Worm (Caenorhabditis elegans) whole organism, early embryonic: ENCODE results near the gene ZC404.2.

Experiments used
- F13C5.2 ChIP-seq: sonication (generic microtip); optimal IDR thresholded peaks from 2 replicates; lab custom pipeline; 2017; ENCODE audit warnings: mild to moderate bottlenecking, missing genetic modification characterization, inconsistent platforms, missing compliant biosample characterization
- aly-1 ChIP-seq: sonication (generic microtip); optimal IDR thresholded peaks from 2 replicates; lab custom pipeline; 2016; ENCODE audit warnings: missing genetic modification characterization, missing compliant biosample characterization
- ama-1 ChIP-seq: fragments of 150-350 bp; optimal IDR thresholded peaks from 2 replicates; lab custom pipeline; 2014
- ceh-13 ChIP-seq: fragments of 200-800 bp; sonication (Bioruptor generic); optimal IDR thresholded peaks from 2 replicates; lab custom pipeline; 2018; ENCODE audit warnings: mild to moderate bottlenecking, missing genetic modification characterization, missing compliant biosample characterization
- ets-7 ChIP-seq: sonication (generic microtip); optimal IDR thresholded peaks from 2 replicates; lab custom pipeline; 2016; ENCODE audit warnings: missing genotype, missing genetic modification characterization, missing compliant biosample characterization
- flt-1 ChIP-seq: fragments of 200-800 bp; sonication (Bioruptor generic); IDR thresholded peaks from 2 replicates; pipeline ENCODE4 v1.3.6; 2022; ENCODE audit warnings: missing genetic modification characterization, missing compliant biosample characterization
- hmbx-1 ChIP-seq: sonication (generic microtip); optimal IDR thresholded peaks from 2 replicates; lab custom pipeline; 2016; ENCODE audit warnings: mild to moderate bottlenecking, missing genetic modification characterization, missing compliant biosample characterization
- hmg-4 ChIP-seq: fragments of 200-800 bp; sonication (Bioruptor generic); optimal IDR thresholded peaks from 2 replicates; lab custom pipeline; 2018; ENCODE audit warnings: mild to moderate bottlenecking, missing genetic modification characterization, missing compliant biosample characterization
- hnd-1 ChIP-seq: sonication (generic microtip); optimal IDR thresholded peaks from 2 replicates; lab custom pipeline; 2016; ENCODE audit warnings: missing genetic modification characterization, missing compliant biosample characterization
- scrt-1 ChIP-seq: fragments of 200-800 bp; sonication (Bioruptor generic); IDR thresholded peaks from 2 replicates; pipeline ENCODE4 v1.3.6; 2022; ENCODE audit warnings: missing genetic modification characterization, missing compliant biosample characterization
- sea-1 ChIP-seq: fragments of 200-800 bp; sonication (Bioruptor generic); conservative IDR thresholded peaks from 2 replicates; pipeline ENCODE4 v1.3.6; 2022; ENCODE audit warnings: missing genetic modification characterization, missing compliant biosample characterization
- tbx-11 ChIP-seq: fragments of 200-800 bp; sonication (Bioruptor generic); IDR thresholded peaks from 2 replicates; pipeline ENCODE4 v1.3.6; 2022; ENCODE audit warnings: missing genetic modification characterization, missing compliant biosample characterization
- tbx-37 ChIP-seq: fragments of 200-800 bp; sonication (Bioruptor generic); conservative IDR thresholded peaks from 2 replicates; pipeline ENCODE4 v1.3.6; 2022; ENCODE audit warnings: missing genetic modification reagents, missing genetic modification characterization, missing compliant biosample characterization
- tra-4 ChIP-seq: sonication (generic microtip); optimal IDR thresholded peaks from 2 replicates; lab custom pipeline; 2017; ENCODE audit warnings: missing genetic modification characterization, missing compliant biosample characterization

DNA sequence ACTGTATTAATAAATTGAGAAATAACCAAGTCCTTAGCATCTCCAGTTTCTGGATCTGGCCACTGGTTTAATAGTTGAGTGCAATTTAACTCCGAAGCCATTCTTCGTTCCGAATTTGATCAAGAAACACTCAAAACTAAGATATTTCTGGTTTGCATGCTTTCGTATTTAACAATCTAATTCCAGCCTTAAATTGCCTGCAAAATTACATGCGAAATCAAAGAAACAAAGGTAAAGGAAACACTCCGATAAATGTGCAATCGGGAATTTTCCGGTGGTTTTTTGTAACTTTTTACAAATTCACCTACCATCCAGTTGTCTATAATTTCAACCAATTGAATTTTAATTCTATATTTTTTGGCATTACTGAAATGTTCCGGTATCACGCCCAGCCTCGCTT is 14.1 kb downstream of the ZC404.2 start, which contains the start of gene dmsr-10:
- TF ChIP-seq ama-1 (lab: Kevin White, UChicago): no peak
- TF ChIP-seq aly-1 (tag; lab: Kevin White, UChicago): no peak
- no peak for TF ChIP-seq sea-1 (GFP tag; lab: Robert Waterston, UW)
- no peak for TF ChIP-seq F13C5.2
- TF ChIP-seq tbx-37 (GFP tag; lab: Robert Waterston, UW): no peak
- no peak for TF ChIP-seq hmg-4
- no peak for TF ChIP-seq hmbx-1 (tag; lab: Kevin White, UChicago)
- no peak for TF ChIP-seq ceh-13
- TF ChIP-seq tbx-11 (GFP tag; lab: Robert Waterston, UW): no peak
- no peak for TF ChIP-seq tra-4 (tag; lab: Kevin White, UChicago)
- TF ChIP-seq flt-1 (GFP tag; lab: Robert Waterston, UW): no peak
- TF ChIP-seq ets-7 (tag; lab: Kevin White, UChicago): no peak
- TF ChIP-seq scrt-1 (GFP tag; lab: Robert Waterston, UW): no peak
- TF ChIP-seq hnd-1 (tag; lab: Kevin White, UChicago): no peak
